Worm (Caenorhabditis elegans): ENCODE results near the gene mtss-1.

DNA sequence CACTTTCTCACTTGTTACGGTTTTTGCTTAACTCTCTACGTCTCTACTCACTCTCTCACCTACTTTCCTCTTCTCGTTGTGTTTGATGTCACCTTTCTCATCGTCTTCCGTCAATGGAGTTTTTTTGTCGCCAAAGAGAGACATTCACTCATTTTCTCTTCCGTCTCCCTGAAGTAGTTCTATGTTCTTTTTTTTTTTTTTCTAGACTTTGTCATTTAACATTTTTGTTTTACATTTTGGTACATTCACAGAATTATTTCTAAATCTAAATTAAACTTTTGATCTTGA is 32.6 kb downstream of the mtss-1 start:
- no peak for TF ChIP-seq nhr-12 (tag; optimal IDR thresholded peaks at IDR 0.05)
- no peak for TF ChIP-seq aly-2 (tag; optimal IDR thresholded peaks at IDR 0.05)
- TF ChIP-seq ceh-16 (tag; optimal IDR thresholded peaks at IDR 0.05), result no peak
- no peak for TF ChIP-seq nfya-1 (tag; optimal IDR thresholded peaks at IDR 0.05; ENCODE audit: insufficient read depth)
